Worm (Caenorhabditis elegans) whole organism, late embryonic: ENCODE results near the gene ced-5.

ENCODE experiments used
- K02D7.2 ChIP-seq: sonication (generic microtip); optimal IDR thresholded peaks from 2 replicates; lab custom pipeline; 2017; ENCODE audit warnings: mild to moderate bottlenecking, missing genetic modification characterization, missing compliant biosample characterization
- ahr-1 ChIP-seq: sonication (generic microtip); optimal IDR thresholded peaks from 2 replicates; lab custom pipeline; 2016; ENCODE audit warnings: missing genetic modification characterization, missing compliant biosample characterization
- ama-1 ChIP-seq: fragments of 150-350 bp; optimal IDR thresholded peaks from 2 replicates; lab custom pipeline; 2014
- ceh-2 ChIP-seq: sonication (generic microtip); optimal IDR thresholded peaks from 2 replicates; lab custom pipeline; 2016; ENCODE audit warnings: missing genotype, missing genetic modification characterization, missing compliant biosample characterization
- ceh-45 ChIP-seq: fragments of 200-800 bp; sonication (Bioruptor generic); IDR thresholded peaks from 2 replicates; pipeline ENCODE4 v1.3.6; 2022; ENCODE audit warnings: missing genetic modification reagents, missing genetic modification characterization, missing compliant biosample characterization
- dve-1 ChIP-seq: sonication (generic microtip); optimal IDR thresholded peaks from 2 replicates; lab custom pipeline; 2017; ENCODE audit warnings: antibody characterized with exemption, mild to moderate bottlenecking, missing genetic modification characterization, missing compliant biosample characterization
- elt-2 ChIP-seq: sonication (generic microtip); optimal IDR thresholded peaks from 2 replicates; lab custom pipeline; 2016; ENCODE audit warnings: missing genetic modification reagents, missing genetic modification characterization, missing compliant biosample characterization
- ets-4 ChIP-seq: sonication (generic microtip); optimal IDR thresholded peaks from 2 replicates; lab custom pipeline; 2016; ENCODE audit warnings: missing genetic modification characterization, missing compliant biosample characterization
- hlh-6 ChIP-seq: sonication (generic microtip); optimal IDR thresholded peaks from 2 replicates; lab custom pipeline; 2016; ENCODE audit warnings: missing genotype, missing genetic modification characterization, missing compliant biosample characterization
- lim-6 ChIP-seq: sonication (generic microtip); optimal IDR thresholded peaks from 2 replicates; lab custom pipeline; 2016; ENCODE audit warnings: missing genetic modification characterization, missing compliant biosample characterization
- nfya-1 ChIP-seq: sonication (generic microtip); optimal IDR thresholded peaks from 2 replicates; lab custom pipeline; 2017; ENCODE audit warnings: missing genetic modification characterization, mild to moderate bottlenecking, missing compliant biosample characterization, antibody characterized with exemption, moderate library complexity
- pha-4 ChIP-seq: fragments of 150-350 bp; optimal IDR thresholded peaks from 2 replicates; lab custom pipeline; 2018; ENCODE audit warnings: missing biosample characterization, missing genetic modification reagents, missing genetic modification characterization
- rnt-1 ChIP-seq: sonication (generic microtip); optimal IDR thresholded peaks from 2 replicates; lab custom pipeline; 2016; ENCODE audit warnings: missing genetic modification characterization, missing compliant biosample characterization

- TF ChIP-seq elt-2 (tag; lab: Kevin White, UChicago): no peak
- no peak for TF ChIP-seq nfya-1
- no peak for TF ChIP-seq ahr-1 (tag; lab: Kevin White, UChicago)
- TF ChIP-seq hlh-6 (tag; lab: Kevin White, UChicago): no peak
- TF ChIP-seq rnt-1: no peak
- TF ChIP-seq lim-6 (tag; lab: Kevin White, UChicago): no peak
- no peak for TF ChIP-seq dve-1 (tag; lab: Kevin White, UChicago)
- TF ChIP-seq ceh-45 (GFP tag; lab: Robert Waterston, UW): no peak
- no peak for TF ChIP-seq ama-1 (lab: Kevin White, UChicago)
- no peak for TF ChIP-seq pha-4
- no peak for TF ChIP-seq ceh-2 (tag; lab: Kevin White, UChicago)
- TF ChIP-seq ets-4 (tag; lab: Kevin White, UChicago): no peak
- no peak for TF ChIP-seq K02D7.2 (tag; lab: Kevin White, UChicago)
Observed at ce11 chrIV:10449799-10450198, 34.1 kb upstream of the ced-5 start, which contains the start of gene F13B12.4.
